Worm (Caenorhabditis elegans) whole organism, L2 larva: ENCODE data around the gene ZK105.12.

Experiments
- F13H6.1 ChIP-seq: sonication (generic microtip); optimal IDR thresholded peaks from 2 replicates; lab custom pipeline; 2016; ENCODE audit warnings: missing genetic modification characterization, missing compliant biosample characterization
- R02D3.7 ChIP-seq: fragments of 150-350 bp; optimal IDR thresholded peaks from 2 replicates; lab custom pipeline; 2014; ENCODE audit warnings: missing biosample characterization, missing genetic modification characterization
- alr-1 ChIP-seq: fragments of 150-350 bp; optimal IDR thresholded peaks from 2 replicates; lab custom pipeline; 2014; ENCODE audit warnings: missing biosample characterization, missing genetic modification characterization
- ama-1 ChIP-seq: fragments of 150-350 bp; optimal IDR thresholded peaks from 2 replicates; lab custom pipeline; 2018; ENCODE audit warnings: inconsistent platforms
- ceh-82 ChIP-seq: fragments of 150-350 bp; optimal IDR thresholded peaks from 2 replicates; lab custom pipeline; 2014; ENCODE audit warnings: missing biosample characterization, missing genetic modification characterization
- fos-1 ChIP-seq: fragments of 150-350 bp; optimal IDR thresholded peaks from 2 replicates; lab custom pipeline; 2014; ENCODE audit warnings: missing biosample characterization, missing genetic modification characterization
- mab-5 ChIP-seq: fragments of 150-350 bp; optimal IDR thresholded peaks from 2 replicates; lab custom pipeline; 2014; ENCODE audit warnings: missing biosample characterization, missing genetic modification characterization
- mdl-1 ChIP-seq, 2 experiments: fragments of 150-350 bp in 1 of 2; sonication (generic microtip) in 1 of 2; optimal IDR thresholded peaks; 2 replicates each; lab custom pipeline; 2017; ENCODE audit warnings: missing biosample characterization in 2 of 2, missing genetic modification characterization in 2 of 2
- nhr-6 ChIP-seq: fragments of 150-350 bp; optimal IDR thresholded peaks from 2 replicates; lab custom pipeline; 2014; ENCODE audit warnings: missing biosample characterization, missing genetic modification characterization
- sma-9 ChIP-seq, 2 experiments: fragments of 150-350 bp in 1 of 2; sonication (generic microtip) in 1 of 2; optimal IDR thresholded peaks; 2 replicates each; lab custom pipeline; 2014 to 2016; ENCODE audit warnings: missing genetic modification characterization in 2 of 2, mild to moderate bottlenecking in 1 of 2, missing biosample characterization in 1 of 2, missing compliant biosample characterization in 1 of 2, missing genetic modification reagents in 1 of 2, moderate library complexity in 1 of 2
- ztf-11 ChIP-seq: sonication (generic microtip); optimal IDR thresholded peaks from 2 replicates; lab custom pipeline; 2017; ENCODE audit warnings: missing biosample characterization, missing genetic modification characterization

- TF ChIP-seq fos-1 (tag; lab: Kevin White, UChicago) (no peak), nhr-6 (tag; lab: Kevin White, UChicago) (no peak), F13H6.1 (tag; lab: Kevin White, UChicago) (no peak), mdl-1 (tag; optimal IDR thresholded peaks at IDR 0.05; lab: Kevin White, UChicago) (no peak), R02D3.7 (tag; lab: Kevin White, UChicago) (no peak), mab-5 (no peak), ama-1 (lab: Kevin White, UChicago) (no peak), ceh-82 (tag; lab: Kevin White, UChicago) (no peak), ztf-11 (no peak), sma-9 (GFP tag; optimal IDR thresholded peaks at IDR 0.05; lab: Kevin White, UChicago) (no peak), sma-9 (tag; optimal IDR thresholded peaks at IDR 0.05; lab: Kevin White, UChicago) (no peak), alr-1 (tag; lab: Kevin White, UChicago) (no peak)
Measured at ce11 chrV:7713691-7714090, 2.2 kb downstream of the ZK105.12 start, which contains the start of gene ZK105.1.
